Worm (Caenorhabditis elegans) whole organism, early embryonic: ENCODE results near the gene F38E9.6.

Experiments
- B0310.2 ChIP-seq: sonication (generic microtip); optimal IDR thresholded peaks from 2 replicates; lab custom pipeline; 2016; ENCODE audit warnings: mild to moderate bottlenecking, missing genetic modification characterization, missing compliant biosample characterization
- aly-1 ChIP-seq: sonication (generic microtip); optimal IDR thresholded peaks from 2 replicates; lab custom pipeline; 2016; ENCODE audit warnings: missing genetic modification characterization, missing compliant biosample characterization
- ama-1 ChIP-seq: fragments of 150-350 bp; optimal IDR thresholded peaks from 2 replicates; lab custom pipeline; 2014
- ceh-13 ChIP-seq: fragments of 200-800 bp; sonication (Bioruptor generic); optimal IDR thresholded peaks from 2 replicates; lab custom pipeline; 2018; ENCODE audit warnings: mild to moderate bottlenecking, missing genetic modification characterization, missing compliant biosample characterization
- ets-7 ChIP-seq: sonication (generic microtip); optimal IDR thresholded peaks from 2 replicates; lab custom pipeline; 2016; ENCODE audit warnings: missing genotype, missing genetic modification characterization, missing compliant biosample characterization
- hmbx-1 ChIP-seq: sonication (generic microtip); optimal IDR thresholded peaks from 2 replicates; lab custom pipeline; 2016; ENCODE audit warnings: mild to moderate bottlenecking, missing genetic modification characterization, missing compliant biosample characterization
- hmg-4 ChIP-seq: fragments of 200-800 bp; sonication (Bioruptor generic); optimal IDR thresholded peaks from 2 replicates; lab custom pipeline; 2018; ENCODE audit warnings: mild to moderate bottlenecking, missing genetic modification characterization, missing compliant biosample characterization
- pes-1 ChIP-seq: fragments of 200-800 bp; sonication (Bioruptor generic); IDR thresholded peaks from 2 replicates; pipeline ENCODE4 v1.3.6; 2022; ENCODE audit warnings: missing genetic modification reagents, missing genetic modification characterization, missing compliant biosample characterization
- scrt-1 ChIP-seq: fragments of 200-800 bp; sonication (Bioruptor generic); IDR thresholded peaks from 2 replicates; pipeline ENCODE4 v1.3.6; 2022; ENCODE audit warnings: missing genetic modification characterization, missing compliant biosample characterization
- tbx-11 ChIP-seq: fragments of 200-800 bp; sonication (Bioruptor generic); IDR thresholded peaks from 2 replicates; pipeline ENCODE4 v1.3.6; 2022; ENCODE audit warnings: missing genetic modification characterization, missing compliant biosample characterization
- tbx-37 ChIP-seq: fragments of 200-800 bp; sonication (Bioruptor generic); conservative IDR thresholded peaks from 2 replicates; pipeline ENCODE4 v1.3.6; 2022; ENCODE audit warnings: missing genetic modification reagents, missing genetic modification characterization, missing compliant biosample characterization
- tra-4 ChIP-seq: sonication (generic microtip); optimal IDR thresholded peaks from 2 replicates; lab custom pipeline; 2017; ENCODE audit warnings: missing genetic modification characterization, missing compliant biosample characterization

ce11 chrX:16416790-16417330 is 15.4 kb upstream of the F38E9.6 start, which contains the start of gene eat-17:
- TF ChIP-seq tra-4 (tag; lab: Kevin White, UChicago) (no peak), ceh-13 (no peak), hmbx-1 (tag; lab: Kevin White, UChicago) (no peak), ama-1 (lab: Kevin White, UChicago) (no peak), aly-1 (tag; lab: Kevin White, UChicago) (no peak), tbx-11 (GFP tag; lab: Robert Waterston, UW) (no peak), pes-1 (GFP tag; lab: Robert Waterston, UW) (no peak), ets-7 (tag; lab: Kevin White, UChicago) (no peak), tbx-37 (no peak), hmg-4 (GFP tag; lab: Kevin White, UChicago) (no peak), scrt-1 (no peak), B0310.2 (tag; lab: Kevin White, UChicago) (no peak)
